Worm (Caenorhabditis elegans) whole organism, mixed stage, embryonic: ENCODE results near the gene ccz-1.

Experiments
- M03D4.4 ChIP-seq: sonication (generic microtip); optimal IDR thresholded peaks from 2 replicates; lab custom pipeline; 2017; ENCODE audit warnings: mild to moderate bottlenecking, missing genetic modification characterization, missing compliant biosample characterization
- bed-3 ChIP-seq: fragments of 200-800 bp; sonication (Bioruptor generic); optimal IDR thresholded peaks from 3 replicates; lab custom pipeline; 2018; ENCODE audit warnings: mild to moderate bottlenecking, missing genetic modification characterization, moderate library complexity, missing compliant biosample characterization
- blmp-1 ChIP-seq: fragments of 150-350 bp; optimal IDR thresholded peaks from 2 replicates; lab custom pipeline; 2014; ENCODE audit warnings: missing biosample characterization, missing genetic modification characterization
- ceh-39 ChIP-seq: fragments of 150-350 bp; optimal IDR thresholded peaks from 2 replicates; lab custom pipeline; 2014; ENCODE audit warnings: missing biosample characterization, missing genetic modification characterization
- ceh-43 ChIP-seq: fragments of 200-800 bp; sonication (Bioruptor generic); optimal IDR thresholded peaks from 2 replicates; lab custom pipeline; 2018; ENCODE audit warnings: mild to moderate bottlenecking, missing genetic modification characterization, moderate library complexity, missing compliant biosample characterization
- ceh-83 ChIP-seq: fragments of 200-800 bp; sonication (Bioruptor generic); optimal IDR thresholded peaks from 2 replicates; lab custom pipeline; 2018; ENCODE audit warnings: mild to moderate bottlenecking, missing genetic modification characterization, missing compliant biosample characterization
- ces-1 ChIP-seq: fragments of 150-350 bp; optimal IDR thresholded peaks from 2 replicates; lab custom pipeline; 2014; ENCODE audit warnings: missing biosample characterization, missing genetic modification reagents, missing genetic modification characterization
- cnd-1 ChIP-seq: fragments of 200-800 bp; sonication (Bioruptor generic); optimal IDR thresholded peaks from 2 replicates; lab custom pipeline; 2018; ENCODE audit warnings: mild to moderate bottlenecking, missing genetic modification characterization, missing compliant biosample characterization
- drap-1 ChIP-seq: fragments of 200-800 bp; sonication (Bioruptor generic); optimal IDR thresholded peaks from 3 replicates; lab custom pipeline; 2018; ENCODE audit warnings: mild to moderate bottlenecking, missing genetic modification characterization, missing compliant biosample characterization
- elt-1 ChIP-seq: sonication (generic microtip); optimal IDR thresholded peaks from 2 replicates; lab custom pipeline; 2017; ENCODE audit warnings: missing genetic modification characterization, mild to moderate bottlenecking, missing compliant biosample characterization, antibody characterized with exemption, moderate library complexity, borderline replicate concordance; ENCODE audit not compliant: insufficient read depth
- elt-3 ChIP-seq: fragments of 150-350 bp; optimal IDR thresholded peaks from 2 replicates; lab custom pipeline; 2014; ENCODE audit warnings: missing biosample characterization, missing genetic modification characterization
- flh-1 ChIP-seq: fragments of 200-800 bp; sonication (Bioruptor generic); optimal IDR thresholded peaks from 2 replicates; lab custom pipeline; 2018; ENCODE audit warnings: mild to moderate bottlenecking, missing genetic modification characterization, moderate library complexity, missing compliant biosample characterization
- ham-2 ChIP-seq: fragments of 200-800 bp; sonication (Bioruptor generic); optimal IDR thresholded peaks from 2 replicates; lab custom pipeline; 2018; ENCODE audit warnings: mild to moderate bottlenecking, missing genetic modification characterization, missing compliant biosample characterization
- hlh-1 ChIP-seq: fragments of 150-350 bp; optimal IDR thresholded peaks from 2 replicates; lab custom pipeline; 2014; ENCODE audit warnings: missing biosample characterization, missing genetic modification reagents, missing genetic modification characterization
- lin-13 ChIP-seq: fragments of 150-350 bp; optimal IDR thresholded peaks from 2 replicates; lab custom pipeline; 2014; ENCODE audit warnings: missing biosample characterization, missing genetic modification characterization
- lin-32 ChIP-seq: fragments of 200-800 bp; sonication (Bioruptor generic); optimal IDR thresholded peaks from 2 replicates; lab custom pipeline; 2018; ENCODE audit warnings: mild to moderate bottlenecking, missing genetic modification characterization, missing compliant biosample characterization
- lsy-2 ChIP-seq: fragments of 150-350 bp; optimal IDR thresholded peaks from 2 replicates; lab custom pipeline; 2014; ENCODE audit warnings: missing biosample characterization, missing genetic modification characterization
- mab-5 ChIP-seq: fragments of 150-350 bp; optimal IDR thresholded peaks from 2 replicates; lab custom pipeline; 2014; ENCODE audit warnings: missing biosample characterization, missing genetic modification characterization
- mep-1 ChIP-seq: fragments of 150-350 bp; optimal IDR thresholded peaks from 2 replicates; lab custom pipeline; 2017; ENCODE audit warnings: missing biosample characterization, missing genetic modification reagents, missing genetic modification characterization, inconsistent platforms
- mls-2 ChIP-seq: sonication (generic microtip); optimal IDR thresholded peaks from 2 replicates; lab custom pipeline; 2016; ENCODE audit warnings: mild to moderate bottlenecking, missing genetic modification characterization, moderate library complexity, missing compliant biosample characterization
- nhr-12 ChIP-seq: fragments of 150-350 bp; optimal IDR thresholded peaks from 2 replicates; lab custom pipeline; 2014; ENCODE audit warnings: missing biosample characterization, missing genetic modification characterization
- nhr-2 ChIP-seq: fragments of 150-350 bp; optimal IDR thresholded peaks from 2 replicates; lab custom pipeline; 2014; ENCODE audit warnings: missing biosample characterization, missing genetic modification characterization
- nhr-237 ChIP-seq: fragments of 150-350 bp; optimal IDR thresholded peaks from 2 replicates; lab custom pipeline; 2014; ENCODE audit warnings: missing biosample characterization, missing genetic modification characterization
- nhr-28 ChIP-seq: fragments of 150-350 bp; optimal IDR thresholded peaks from 2 replicates; lab custom pipeline; 2014; ENCODE audit warnings: missing biosample characterization, missing genetic modification characterization
- nhr-76 ChIP-seq: sonication (generic microtip); optimal IDR thresholded peaks from 2 replicates; lab custom pipeline; 2017; ENCODE audit warnings: missing biosample characterization, missing genetic modification characterization
- pha-4 ChIP-seq: fragments of 150-350 bp; optimal IDR thresholded peaks from 2 replicates; lab custom pipeline; 2018; ENCODE audit warnings: missing biosample characterization, missing genetic modification reagents, missing genetic modification characterization
- sem-2 ChIP-seq: fragments of 200-800 bp; sonication (Bioruptor generic); optimal IDR thresholded peaks from 2 replicates; lab custom pipeline; 2018; ENCODE audit warnings: mild to moderate bottlenecking, missing genetic modification characterization, missing compliant biosample characterization
- snpc-4 ChIP-seq: fragments of 150-350 bp; optimal IDR thresholded peaks from 2 replicates; lab custom pipeline; 2014; ENCODE audit warnings: missing biosample characterization, missing genetic modification characterization
- sptf-1 ChIP-seq: sonication (generic microtip); optimal IDR thresholded peaks from 2 replicates; lab custom pipeline; 2017; ENCODE audit warnings: mild to moderate bottlenecking, missing genetic modification characterization, moderate library complexity, missing compliant biosample characterization
- tbx-8 ChIP-seq: fragments of 200-800 bp; sonication (Bioruptor generic); optimal IDR thresholded peaks from 2 replicates; lab custom pipeline; 2018; ENCODE audit warnings: mild to moderate bottlenecking, missing genetic modification characterization, moderate library complexity, missing compliant biosample characterization
- unc-120 ChIP-seq: sonication (generic microtip); optimal IDR thresholded peaks from 2 replicates; lab custom pipeline; 2017; ENCODE audit warnings: missing genetic modification characterization, missing compliant biosample characterization; ENCODE audit not compliant: poor library complexity, severe bottlenecking
- unc-39 ChIP-seq: fragments of 150-350 bp; optimal IDR thresholded peaks from 2 replicates; lab custom pipeline; 2014; ENCODE audit warnings: missing biosample characterization, missing genetic modification characterization
- unc-62 ChIP-seq: fragments of 150-350 bp; optimal IDR thresholded peaks from 2 replicates; lab custom pipeline; 2014; ENCODE audit warnings: missing biosample characterization, missing genetic modification reagents, missing genetic modification characterization
- zip-8 ChIP-seq: fragments of 150-350 bp; optimal IDR thresholded peaks from 2 replicates; lab custom pipeline; 2014; ENCODE audit warnings: missing biosample characterization, missing genetic modification characterization
- ztf-11 ChIP-seq: fragments of 150-350 bp; optimal IDR thresholded peaks from 2 replicates; lab custom pipeline; 2014; ENCODE audit warnings: missing biosample characterization, missing genetic modification characterization

Gene ccz-1

DNA sequence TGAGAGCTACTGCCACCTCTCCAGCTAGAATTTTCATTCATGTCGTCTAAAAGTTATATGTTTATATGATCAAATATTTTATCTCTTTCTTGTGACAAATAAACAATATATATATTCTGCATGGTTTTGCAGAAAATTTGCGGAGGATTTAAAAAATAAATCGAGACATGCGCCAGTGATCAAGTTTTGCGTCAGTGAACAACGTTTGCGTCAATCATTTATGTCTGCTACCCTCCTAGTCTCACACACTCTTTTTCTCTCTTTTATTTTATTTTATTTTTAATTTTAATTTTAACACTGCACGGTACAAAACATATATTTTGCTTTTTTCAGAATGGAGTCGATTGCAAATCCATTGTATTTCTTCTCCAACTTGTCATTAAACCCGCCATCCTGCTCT is at the start of gene ccz-1, which contains the start of gene tag-65:
Gene ccz-1 (plus strand): TSS at position 334 of the 400 bp plus-strand sequence.
Gene tag-65 (minus strand): TSS at position 46 of the 400 bp plus-strand sequence.
- peak; percentile 74 for TF ChIP-seq mep-1
- TF ChIP-seq nhr-28, result no peak
- TF ChIP-seq tbx-8, result no peak
- TF ChIP-seq unc-62 (GFP tag; lab: Kevin White, UChicago), result peak; percentile 60
- no peak for TF ChIP-seq ztf-11
- TF ChIP-seq drap-1 (GFP tag; lab: Kevin White, UChicago), result no peak
- TF ChIP-seq nhr-12 (tag; lab: Kevin White, UChicago), result no peak
- TF ChIP-seq sem-2, result no peak
- TF ChIP-seq zip-8 (tag; lab: Kevin White, UChicago), result no peak
- peak; percentile 66 for TF ChIP-seq lin-13 (tag; lab: Kevin White, UChicago)
- no peak for TF ChIP-seq nhr-76
- no peak for TF ChIP-seq unc-120
- TF ChIP-seq lin-32 (GFP tag; lab: Kevin White, UChicago), result no peak
- peak; percentile 78 for TF ChIP-seq nhr-237 (tag; lab: Kevin White, UChicago)
- TF ChIP-seq pha-4, result peak; percentile 90
- no peak for TF ChIP-seq bed-3 (GFP tag; lab: Kevin White, UChicago)
- TF ChIP-seq ces-1 (GFP tag; lab: Kevin White, UChicago), result peak; percentile 85
- peak; percentile 74 for TF ChIP-seq lsy-2
- peak; percentile 60 for TF ChIP-seq sptf-1 (tag; lab: Kevin White, UChicago)
- no peak for TF ChIP-seq blmp-1 (tag; lab: Kevin White, UChicago)
- TF ChIP-seq ham-2 (GFP tag; lab: Kevin White, UChicago), result no peak
- TF ChIP-seq unc-39 (tag; lab: Kevin White, UChicago), result no peak
- TF ChIP-seq mab-5 (tag; lab: Kevin White, UChicago), result peak; percentile 22
- TF ChIP-seq hlh-1 (tag; lab: Kevin White, UChicago), result peak; percentile 36
- no peak for TF ChIP-seq snpc-4
- TF ChIP-seq cnd-1 (tag; lab: Kevin White, UChicago), result no peak
- no peak for TF ChIP-seq flh-1 (GFP tag; lab: Kevin White, UChicago)
- no peak for TF ChIP-seq ceh-43 (GFP tag; lab: Kevin White, UChicago)
- TF ChIP-seq elt-3 (tag; lab: Kevin White, UChicago), result no peak
- no peak for TF ChIP-seq elt-1 (tag; lab: Kevin White, UChicago)
- TF ChIP-seq nhr-2, result peak; percentile 4
- TF ChIP-seq mls-2, result no peak
- no peak for TF ChIP-seq ceh-39 (tag; lab: Kevin White, UChicago)
- TF ChIP-seq ceh-83 (GFP tag; lab: Kevin White, UChicago), result peak; percentile 34
- no peak for TF ChIP-seq M03D4.4 (tag; lab: Kevin White, UChicago)

DNA sequence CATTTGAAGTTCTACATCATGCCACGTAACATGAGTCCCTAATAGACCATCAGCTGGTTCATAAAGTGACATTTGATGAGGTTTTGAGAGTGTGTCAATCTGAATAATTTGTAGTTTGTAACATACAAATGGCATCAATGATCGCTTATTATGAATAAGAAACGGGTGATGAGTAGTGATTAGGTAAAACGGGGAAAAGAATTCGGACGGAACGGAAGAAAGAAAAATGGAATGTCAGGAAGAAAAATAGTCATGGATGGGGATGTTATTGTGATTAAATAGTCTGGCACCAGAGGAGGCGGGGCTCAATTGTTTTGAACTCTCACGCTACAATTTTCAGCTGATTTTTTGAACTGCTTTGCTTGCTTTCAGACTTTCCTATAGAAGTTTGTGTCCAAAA is 44.5 kb upstream of the ccz-1 start, which contains the start of gene H37A05.2:
Gene H37A05.2 (minus strand): TSS at position 101 of the 400 bp plus-strand sequence.
- TF ChIP-seq nhr-2 (no peak), mep-1 (no peak), tbx-8 (no peak), pha-4 (no peak), blmp-1 (tag; lab: Kevin White, UChicago) (no peak), lin-13 (tag; lab: Kevin White, UChicago) (no peak), unc-62 (GFP tag; lab: Kevin White, UChicago) (no peak)

- TF ChIP-seq unc-62 (GFP tag; lab: Kevin White, UChicago) (no peak), elt-1 (tag; lab: Kevin White, UChicago) (peak; percentile 71)
Observed at ce11 chrV:13636411-13636810, 42.3 kb upstream of the ccz-1 start.

- no peak for TF ChIP-seq mep-1
- TF ChIP-seq pha-4, result no peak
- no peak for TF ChIP-seq lin-13 (tag; lab: Kevin White, UChicago)
- TF ChIP-seq elt-1 (tag; lab: Kevin White, UChicago), result no peak
- TF ChIP-seq M03D4.4 (tag; lab: Kevin White, UChicago), result no peak
- TF ChIP-seq nhr-237 (tag; lab: Kevin White, UChicago), result no peak
- no peak for TF ChIP-seq hlh-1 (tag; lab: Kevin White, UChicago)
- TF ChIP-seq mls-2, result no peak
- no peak for TF ChIP-seq cnd-1 (tag; lab: Kevin White, UChicago)
- no peak for TF ChIP-seq ztf-11
- TF ChIP-seq flh-1 (GFP tag; lab: Kevin White, UChicago), result no peak
Observed at ce11 chrV:13638040-13638439, 40.6 kb upstream of the ccz-1 start.
